Worm (Caenorhabditis elegans): ENCODE data around the gene pfd-4.

DNA sequence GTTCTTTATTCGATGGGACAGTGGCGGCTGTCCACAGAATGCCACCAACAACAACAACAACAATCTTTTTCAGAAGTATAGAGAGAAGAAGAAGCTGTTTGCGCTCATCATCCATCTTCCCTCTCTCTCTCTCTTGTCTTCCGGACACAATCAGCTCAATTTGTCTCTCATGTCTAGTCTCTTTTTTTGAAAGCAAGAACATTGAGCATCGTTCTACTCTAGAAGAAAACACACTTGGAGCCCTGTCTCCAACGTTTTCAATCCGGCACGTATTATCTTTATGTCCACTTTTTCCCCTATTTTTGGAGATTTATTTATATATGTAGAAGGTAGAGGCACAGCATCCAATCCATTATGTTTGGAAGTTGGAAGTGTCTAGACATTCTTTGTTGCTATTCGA, 33.8 kb downstream of the pfd-4 start:
- TF ChIP-seq dmd-4 (tag; optimal IDR thresholded peaks at IDR 0.05; ENCODE audit: borderline replicate concordance): no peak
- TF ChIP-seq lin-11 (tag; optimal IDR thresholded peaks at IDR 0.05): no peak
- no peak for TF ChIP-seq hlh-8 (tag; optimal IDR thresholded peaks at IDR 0.05)
- TF ChIP-seq hlh-13 (GFP tag; optimal IDR thresholded peaks at IDR 0.05): no peak
- TF ChIP-seq npax-4 (tag; optimal IDR thresholded peaks at IDR 0.05): no peak
- TF ChIP-seq C08G9.2 (tag; optimal IDR thresholded peaks at IDR 0.05): no peak
- no peak for TF ChIP-seq nfya-1 (tag; optimal IDR thresholded peaks at IDR 0.05)
- TF ChIP-seq ttx-3 (tag; optimal IDR thresholded peaks at IDR 0.05): no peak

All from whole organism, late embryonic.